Worm (Caenorhabditis elegans): Measurements from ENCODE around the gene T22F3.8.

- no peak for TF ChIP-seq klf-2 (GFP tag; conservative IDR thresholded peaks at IDR 0.05)
- TF ChIP-seq ztf-23 (GFP tag; IDR thresholded peaks at IDR 0.05) = no peak
- no peak for TF ChIP-seq flt-1 (GFP tag; IDR thresholded peaks at IDR 0.05)
- no peak for TF ChIP-seq T22C8.4 (GFP tag; IDR thresholded peaks at IDR 0.05)
- TF ChIP-seq ref-1 (GFP tag; conservative IDR thresholded peaks at IDR 0.05) = no peak
- no peak for TF ChIP-seq tab-1 (GFP tag; IDR thresholded peaks at IDR 0.05)
- TF ChIP-seq med-1 (GFP tag; optimal IDR thresholded peaks at IDR 0.05; ENCODE audit: insufficient read depth) = no peak
- no peak for TF ChIP-seq ztf-29 (GFP tag; IDR thresholded peaks at IDR 0.05)
- TF ChIP-seq cog-1 (tag; optimal IDR thresholded peaks at IDR 0.05) = no peak
These were observed 49.2 kb downstream of the T22F3.8 start, which contains the start of gene grl-30 for ce11 chrV:3555986-3556385.
